Fruit fly (Drosophila melanogaster): ENCODE data around the gene CG32260.

DNA sequence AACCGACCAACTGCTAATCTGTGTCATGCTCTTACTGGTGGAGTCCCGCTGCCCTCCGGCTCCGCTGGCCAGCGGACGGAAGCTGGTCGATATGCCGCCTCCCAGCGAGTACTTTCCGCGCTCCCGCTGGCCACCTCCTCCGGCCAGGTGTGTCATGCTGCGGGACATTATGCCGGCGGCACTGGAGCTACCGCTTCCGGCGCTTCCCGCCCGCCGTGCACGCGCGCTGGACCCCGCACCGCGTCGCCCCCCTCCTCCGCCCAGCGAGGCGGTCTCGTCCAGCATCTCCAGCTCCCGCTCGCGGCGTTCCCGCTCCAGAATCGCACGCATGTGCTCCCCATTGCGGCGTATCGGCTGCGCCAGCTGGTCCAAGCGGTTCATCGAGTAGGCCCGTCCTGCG, 13.6 kb upstream of the CG32260 start:
- TF ChIP-seq Dll (optimal IDR thresholded peaks at IDR 0.05): no peak
- TF ChIP-seq EcR (GFP tag; optimal IDR thresholded peaks at IDR 0.05): no peak
- no peak for TF ChIP-seq CG8478 (optimal IDR thresholded peaks at IDR 0.05)

Data from whole organism.